Worm (Caenorhabditis elegans) whole organism, L3 larva: ENCODE data around the gene Y13C8A.1.

Experiments used
- ZK546.5 ChIP-seq: sonication (generic microtip); optimal IDR thresholded peaks from 2 replicates; lab custom pipeline; 2017; ENCODE audit warnings: missing biosample characterization, missing genetic modification characterization
- ama-1 ChIP-seq: fragments of 150-350 bp; optimal IDR thresholded peaks from 2 replicates; lab custom pipeline; 2018
- daf-12 ChIP-seq: fragments of 150-350 bp; optimal IDR thresholded peaks from 2 replicates; lab custom pipeline; 2014; ENCODE audit warnings: missing biosample characterization, missing genetic modification reagents, missing genetic modification characterization
- egl-5 ChIP-seq: fragments of 150-350 bp; optimal IDR thresholded peaks from 2 replicates; lab custom pipeline; 2017; ENCODE audit warnings: missing biosample characterization, missing genetic modification reagents, missing genetic modification characterization, inconsistent platforms
- elt-2 ChIP-seq: sonication (generic microtip); optimal IDR thresholded peaks from 2 replicates; lab custom pipeline; 2016; ENCODE audit warnings: missing genetic modification reagents, mild to moderate bottlenecking, missing genetic modification characterization, missing compliant biosample characterization
- eor-1 ChIP-seq, 2 experiments: fragments of 150-350 bp; optimal IDR thresholded peaks; 2 replicates each; lab custom pipeline; 2014 to 2018; ENCODE audit warnings: missing biosample characterization in 2 of 2, missing genetic modification characterization in 2 of 2
- fkh-2 ChIP-seq: fragments of 150-350 bp; optimal IDR thresholded peaks from 2 replicates; lab custom pipeline; 2014; ENCODE audit warnings: missing biosample characterization, missing genetic modification reagents, missing genetic modification characterization
- jun-1 ChIP-seq: fragments of 150-350 bp; optimal IDR thresholded peaks from 2 replicates; lab custom pipeline; 2014; ENCODE audit warnings: missing biosample characterization, missing genetic modification reagents, missing genetic modification characterization
- lin-39 ChIP-seq: fragments of 150-350 bp; optimal IDR thresholded peaks from 2 replicates; lab custom pipeline; 2018; ENCODE audit warnings: missing biosample characterization, missing genetic modification reagents, missing genetic modification characterization
- lsy-12 ChIP-seq: sonication (generic microtip); optimal IDR thresholded peaks from 2 replicates; lab custom pipeline; 2016; ENCODE audit warnings: mild to moderate bottlenecking, missing genetic modification characterization, missing compliant biosample characterization
- mdl-1 ChIP-seq: fragments of 150-350 bp; optimal IDR thresholded peaks from 2 replicates; lab custom pipeline; 2014; ENCODE audit warnings: missing biosample characterization, missing genetic modification characterization
- nfya-1 ChIP-seq: sonication (generic microtip); optimal IDR thresholded peaks from 2 replicates; lab custom pipeline; 2017; ENCODE audit warnings: missing genetic modification characterization, mild to moderate bottlenecking, missing compliant biosample characterization, antibody characterized with exemption, moderate library complexity; ENCODE audit not compliant: insufficient read depth
- nhr-23 ChIP-seq: fragments of 150-350 bp; optimal IDR thresholded peaks from 2 replicates; lab custom pipeline; 2014; ENCODE audit warnings: missing biosample characterization, missing genetic modification reagents, missing genetic modification characterization
- nhr-237 ChIP-seq: fragments of 150-350 bp; optimal IDR thresholded peaks from 2 replicates; lab custom pipeline; 2014; ENCODE audit warnings: missing biosample characterization, missing genetic modification characterization
- nhr-25 ChIP-seq: sonication (generic microtip); optimal IDR thresholded peaks from 2 replicates; lab custom pipeline; 2017; ENCODE audit warnings: missing biosample characterization, missing genetic modification characterization
- nhr-28 ChIP-seq: fragments of 150-350 bp; optimal IDR thresholded peaks from 2 replicates; lab custom pipeline; 2014; ENCODE audit warnings: missing biosample characterization, missing genetic modification characterization
- nhr-43 ChIP-seq: sonication (generic microtip); optimal IDR thresholded peaks from 2 replicates; lab custom pipeline; 2016; ENCODE audit warnings: mild to moderate bottlenecking, missing genetic modification characterization, missing compliant biosample characterization; ENCODE audit not compliant: poor library complexity, severe bottlenecking
- nhr-67 ChIP-seq: fragments of 150-350 bp; optimal IDR thresholded peaks from 2 replicates; lab custom pipeline; 2014; ENCODE audit warnings: missing biosample characterization, missing genetic modification characterization
- pha-4 ChIP-seq: fragments of 150-350 bp; optimal IDR thresholded peaks from 2 replicates; lab custom pipeline; 2014; ENCODE audit warnings: missing biosample characterization, missing genetic modification reagents, missing genetic modification characterization
- skn-1 ChIP-seq: fragments of 150-350 bp; optimal IDR thresholded peaks from 2 replicates; lab custom pipeline; 2014; ENCODE audit warnings: missing biosample characterization, missing genetic modification characterization
- snpc-4 ChIP-seq: fragments of 150-350 bp; optimal IDR thresholded peaks from 2 replicates; lab custom pipeline; 2014; ENCODE audit warnings: missing biosample characterization, missing genetic modification characterization
- unc-39 ChIP-seq: sonication (generic microtip); optimal IDR thresholded peaks from 4 replicates; lab custom pipeline; 2017; ENCODE audit warnings: missing biosample characterization, missing genetic modification characterization
- ztf-11 ChIP-seq: fragments of 150-350 bp; optimal IDR thresholded peaks from 2 replicates; lab custom pipeline; 2014; ENCODE audit warnings: missing biosample characterization, missing genetic modification characterization
- ztf-4 ChIP-seq: fragments of 150-350 bp; optimal IDR thresholded peaks from 2 replicates; lab custom pipeline; 2014; ENCODE audit warnings: missing biosample characterization, missing genetic modification characterization

Y13C8A.1 gene

ce11 chrX:16931255-16932023 is 47.9 kb downstream of the Y13C8A.1 start:
- TF ChIP-seq lsy-12 (tag; lab: Kevin White, UChicago) (peak; percentile 18), snpc-4 (tag; lab: Kevin White, UChicago) (no peak), nhr-43 (tag; lab: Kevin White, UChicago) (peak; percentile 66), lin-39 (tag; lab: Kevin White, UChicago) (peak; percentile 83), nhr-237 (tag; lab: Kevin White, UChicago) (no peak), nhr-25 (tag; lab: Kevin White, UChicago) (peak; percentile 79), ZK546.5 (tag; lab: Kevin White, UChicago) (no peak), ztf-11 (no peak), eor-1 (tag; optimal IDR thresholded peaks at IDR 0.05; lab: Kevin White, UChicago) (peak in 1 of 2 experiments; percentile 32), ama-1 (peak; percentile 100), egl-5 (peak; percentile 33), fkh-2 (tag; lab: Kevin White, UChicago) (peak; percentile 20), nfya-1 (tag; lab: Kevin White, UChicago) (peak; percentile 21), pha-4 (tag; lab: Kevin White, UChicago) (peak; percentile 87), daf-12 (no peak), nhr-28 (tag; lab: Kevin White, UChicago) (no peak), mdl-1 (tag; lab: Kevin White, UChicago) (no peak), ztf-4 (peak; percentile 10), jun-1 (tag; lab: Kevin White, UChicago) (peak; percentile 12), nhr-67 (peak; percentile 55), unc-39 (tag; lab: Kevin White, UChicago) (no peak), nhr-23 (tag; lab: Kevin White, UChicago) (peak; percentile 39), elt-2 (peak; percentile 15), skn-1 (tag; lab: Kevin White, UChicago) (peak; percentile 40)
